Fruit fly (Drosophila melanogaster) whole organism, larva: ENCODE measurements around the gene CG7781.

Experiments
- noc ChIP-seq: fragments of 200-800 bp; sonication (Bioruptor generic); optimal IDR thresholded peaks from 3 replicates; lab custom pipeline; 2019; ENCODE audit warnings: missing biosample characterization, mild to moderate bottlenecking, missing genetic modification characterization, moderate library complexity

Gene CG7781

DNA sequence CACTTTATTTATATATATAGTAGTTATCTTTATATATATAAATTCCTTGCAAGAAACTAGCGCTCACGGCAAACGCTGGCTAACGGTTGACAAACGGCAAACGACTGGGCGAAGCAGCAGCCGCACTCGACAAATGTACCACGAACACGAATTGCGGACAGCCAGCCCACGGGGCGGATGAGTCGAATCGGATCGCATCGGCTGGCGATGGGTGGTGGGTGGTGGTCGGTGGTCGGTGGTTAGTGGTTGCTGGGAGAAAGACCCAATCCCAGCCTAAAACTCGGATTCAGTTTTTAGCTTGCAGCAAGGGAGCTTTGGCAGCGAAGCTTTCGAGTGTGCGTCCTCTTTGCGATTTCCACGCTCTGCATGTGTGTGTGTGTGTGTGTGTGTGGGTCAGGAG, at the start of gene CG7781:
TSS of gene CG7781 (minus strand) at position 260 of the 400 bp plus-strand sequence.
- no peak for TF ChIP-seq noc (tag; lab: Kevin White, UChicago)

DNA sequence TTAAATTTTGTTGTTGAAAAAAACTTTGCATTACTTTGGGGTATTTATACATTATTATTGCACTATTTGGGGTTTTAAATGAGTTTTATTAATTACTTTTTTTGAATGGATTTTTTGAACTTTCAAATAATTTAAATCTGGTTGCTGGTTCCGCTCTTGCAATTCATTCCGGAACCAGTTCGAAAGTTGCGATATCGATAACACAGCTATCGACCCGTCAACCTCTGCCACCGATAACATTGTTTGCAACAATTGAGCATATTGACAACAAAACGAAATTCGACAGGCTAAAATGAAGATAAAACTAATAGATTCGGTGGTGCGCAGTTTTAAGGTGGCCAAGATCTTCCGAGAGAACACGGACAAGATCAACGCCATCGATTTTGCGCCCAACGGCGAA, 49.0 kb upstream of the CG7781 start, which contains the start of gene Wdr82:
TSS of gene Wdr82 (plus strand) at position 227 of the 400 bp plus-strand sequence.
- TF ChIP-seq noc (tag; lab: Kevin White, UChicago), result no peak

dm6 chr2L:8372248-8372647, 47.0 kb upstream of the CG7781 start:
- TF ChIP-seq noc (tag; lab: Kevin White, UChicago), result no peak

- no peak for TF ChIP-seq noc (tag; lab: Kevin White, UChicago)
Observed at dm6 chr2L:8371354-8371937, 46.2 kb upstream of the CG7781 start.

DNA sequence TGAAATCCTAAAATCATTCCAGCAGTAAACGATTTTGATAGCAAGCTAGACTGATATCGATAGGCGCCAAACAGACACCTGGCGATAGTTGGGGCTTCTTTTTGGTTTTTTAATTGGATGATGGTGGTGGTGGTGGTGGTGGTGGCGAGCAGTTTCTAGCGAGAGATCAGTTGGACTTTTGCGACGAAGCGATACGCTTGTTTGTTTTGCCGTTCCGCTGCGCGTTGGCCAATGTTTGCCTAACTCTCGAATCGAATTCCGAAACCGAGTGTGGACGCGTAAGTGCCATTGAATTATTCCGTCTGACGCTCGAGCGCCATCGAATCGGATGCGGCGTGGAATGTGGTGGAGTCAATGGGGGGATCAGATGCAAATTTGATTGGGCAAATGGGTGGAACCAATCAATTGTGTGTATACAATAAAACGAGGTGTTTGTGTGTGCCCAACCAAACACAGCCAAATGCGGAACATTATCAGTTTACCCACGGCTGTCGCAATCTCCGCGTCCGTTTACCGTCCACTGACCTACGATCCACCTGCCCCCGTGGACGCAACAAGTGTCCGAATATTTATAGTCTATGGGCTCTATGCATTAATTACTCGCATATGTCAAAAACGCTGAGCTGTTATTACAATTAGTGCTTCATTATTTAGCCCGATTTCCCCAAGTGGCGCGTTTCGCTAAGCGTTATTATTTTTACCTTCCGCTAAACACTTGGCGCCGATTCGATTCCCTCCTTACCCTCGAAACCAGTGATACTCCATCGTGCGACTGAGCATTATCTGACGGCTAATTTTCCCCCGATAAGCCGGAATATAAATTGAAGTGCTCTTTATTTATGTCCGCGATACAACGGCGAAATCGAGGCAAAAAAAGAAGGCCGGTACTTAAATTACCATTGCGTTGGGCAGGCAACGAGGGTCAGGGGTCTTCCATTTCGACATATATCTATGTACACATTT, 45.4 kb upstream of the CG7781 start, which contains the start of gene CG17292:
TSS of gene CG17292 (plus strand) at position 91 of the 963 bp plus-strand sequence.
- peak; percentile 70 for TF ChIP-seq noc (tag; lab: Kevin White, UChicago)

dm6 chr2L:8365701-8366643, 40.8 kb upstream of the CG7781 start, which contains the start of gene Pp2A-29B:
Gene Pp2A-29B, plus strand, starts transcription at chr2L:8366038.
- no peak for TF ChIP-seq noc (tag; lab: Kevin White, UChicago)

- peak; percentile 31 for TF ChIP-seq noc (tag; lab: Kevin White, UChicago)
Observed at dm6 chr2L:8364006-8364956, 39.1 kb upstream of the CG7781 start, which contains the start of the genes RpS13 and CSN8. Gene RpS13, minus strand, starts transcription at chr2L:8364662. Gene CSN8, plus strand, starts transcription at chr2L:8364855.

DNA sequence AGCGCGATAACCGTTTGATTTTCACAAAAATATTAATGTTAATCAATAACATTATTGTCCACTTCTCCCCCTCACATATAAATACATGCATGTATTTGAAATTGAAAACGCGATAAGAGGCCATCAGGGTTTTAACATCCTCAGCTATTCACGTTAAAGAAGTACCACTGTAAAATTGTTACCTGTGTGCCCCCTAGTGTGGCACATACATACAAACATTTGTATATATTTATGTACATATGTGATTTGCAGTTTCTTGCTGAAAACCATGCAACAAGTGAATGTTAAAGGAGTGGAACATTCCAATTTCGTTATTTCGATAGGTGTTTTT, 37.7 kb upstream of the CG7781 start:
- no peak for TF ChIP-seq noc (tag; lab: Kevin White, UChicago)

- TF ChIP-seq noc (tag; lab: Kevin White, UChicago), result peak; percentile 88
Observed at dm6 chr2L:8362273-8362954, 37.2 kb upstream of the CG7781 start, which contains the start of gene CG7627. Gene CG7627, minus strand, starts transcription at chr2L:8362469.

DNA sequence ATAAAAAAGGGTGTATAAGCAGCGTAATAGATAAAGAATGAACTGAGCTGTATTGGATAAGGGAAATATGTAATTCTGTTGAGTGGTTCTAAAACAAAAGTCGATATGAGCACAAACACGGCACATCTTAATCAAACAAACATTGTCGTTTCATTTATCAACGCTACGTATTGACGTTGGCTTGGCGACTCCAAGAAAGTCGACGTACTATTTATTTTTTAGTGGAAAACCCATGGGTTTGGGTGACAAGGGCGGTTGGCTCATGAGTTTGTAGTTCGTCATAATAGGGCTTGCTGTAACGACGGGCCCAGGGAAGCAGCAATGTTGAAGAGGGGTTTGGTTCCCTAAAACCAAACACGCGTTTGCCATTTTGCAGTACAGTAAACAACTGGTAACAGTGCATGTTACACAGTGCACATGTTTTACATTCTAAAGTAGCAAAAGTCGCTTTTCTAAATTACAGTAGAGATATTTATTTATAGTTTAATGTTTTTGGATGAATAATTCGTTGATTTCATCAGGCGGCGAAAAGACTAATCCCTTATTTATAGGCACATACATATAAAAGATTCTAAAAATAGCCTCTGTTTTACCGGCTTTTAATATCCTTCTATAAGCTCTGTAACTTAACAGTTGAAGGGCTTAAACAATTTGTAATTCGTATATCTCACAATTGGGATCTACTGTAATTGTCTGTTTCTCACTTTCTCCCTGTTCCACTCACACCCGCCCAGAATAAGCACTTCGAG, 36.2 kb upstream of the CG7781 start:
- no peak for TF ChIP-seq noc (tag; lab: Kevin White, UChicago)

DNA sequence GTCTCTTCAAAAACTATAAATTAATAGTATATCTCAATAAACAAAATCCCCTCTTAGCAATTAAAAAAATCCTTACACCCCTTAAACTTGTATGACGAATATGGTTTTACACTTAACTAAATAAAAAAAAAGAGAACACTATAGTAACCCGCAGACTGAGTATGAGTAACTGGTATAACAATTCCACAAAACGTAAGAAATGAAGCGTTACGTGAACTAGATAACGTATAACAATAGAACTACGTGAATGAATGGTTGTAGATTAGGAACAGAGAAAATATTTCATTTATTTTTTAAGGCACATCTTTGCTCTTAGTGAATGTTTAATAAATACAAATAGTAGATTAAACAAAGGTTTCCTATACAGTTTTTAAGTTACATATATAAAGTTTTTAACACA, 30.2 kb upstream of the CG7781 start:
- TF ChIP-seq noc (tag; lab: Kevin White, UChicago), result no peak

DNA sequence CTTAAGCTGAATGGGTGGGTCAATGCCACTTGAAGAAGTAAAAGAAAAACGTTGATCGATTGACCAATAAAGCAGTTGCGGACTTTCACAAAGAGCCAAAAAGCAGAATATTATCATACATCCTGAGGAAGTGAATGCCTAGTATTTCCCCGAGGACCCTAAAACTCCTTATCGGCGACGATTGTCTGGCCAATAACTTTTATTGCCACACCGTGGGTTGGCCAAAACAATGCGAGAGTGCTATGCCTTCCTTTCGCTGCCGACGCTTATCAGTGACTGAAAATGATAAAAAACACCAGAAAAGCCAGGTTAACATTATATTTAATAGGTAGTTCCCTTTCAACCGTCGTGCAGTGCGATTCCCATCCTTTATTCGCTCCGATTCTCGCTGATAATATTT, 26.7 kb upstream of the CG7781 start, which contains the start of gene Mur29B:
TSS of gene Mur29B (plus strand) at position 324 of the 400 bp plus-strand sequence.
- TF ChIP-seq noc (tag; lab: Kevin White, UChicago), result no peak

dm6 chr2L:8351333-8351732, 26.1 kb upstream of the CG7781 start:
- TF ChIP-seq noc (tag; lab: Kevin White, UChicago), result no peak
